Fruit fly (Drosophila melanogaster) whole organism, embryonic: ENCODE data around the gene CG15046.

Experiments
- BtbVII ChIP-seq: fragments of 200-800 bp; sonication (Bioruptor generic); optimal IDR thresholded peaks from 3 replicates; lab custom pipeline; 2017; ENCODE audit warnings: missing biosample characterization, mild to moderate bottlenecking, missing genetic modification characterization
- CG10654 ChIP-seq: fragments of 200-800 bp; sonication (Bioruptor generic); optimal IDR thresholded peaks from 2 replicates; lab custom pipeline; 2016; ENCODE audit warnings: missing biosample characterization, missing genetic modification characterization
- CG11723 ChIP-seq: fragments of 200-800 bp; sonication (Bioruptor generic); optimal IDR thresholded peaks from 2 replicates; lab custom pipeline; 2017; ENCODE audit warnings: missing biosample characterization, mild to moderate bottlenecking, missing genetic modification characterization
- CG12299 ChIP-seq: fragments of 200-800 bp; sonication (Bioruptor generic); optimal IDR thresholded peaks from 2 replicates; lab custom pipeline; 2018; ENCODE audit warnings: missing biosample characterization, mild to moderate bottlenecking, missing genetic modification characterization
- CG1233 ChIP-seq: fragments of 200-800 bp; sonication (Bioruptor generic); optimal IDR thresholded peaks from 4 replicates; lab custom pipeline; 2018; ENCODE audit warnings: missing biosample characterization, mild to moderate bottlenecking, missing genetic modification characterization
- CG12942 ChIP-seq: fragments of 200-800 bp; sonication (Bioruptor generic); optimal IDR thresholded peaks from 3 replicates; lab custom pipeline; 2016; ENCODE audit warnings: missing biosample characterization, missing genetic modification characterization
- CG14441 ChIP-seq: fragments of 200-800 bp; sonication (Bioruptor generic); IDR thresholded peaks from 2 replicates; pipeline ENCODE4 v1.3.6; 2022; ENCODE audit warnings: missing biosample characterization, missing genetic modification characterization
- CG14667 ChIP-seq: fragments of 200-800 bp; sonication (Bioruptor generic); IDR thresholded peaks from 2 replicates; pipeline ENCODE4 v1.3.6; 2022; ENCODE audit warnings: missing biosample characterization, missing genetic modification characterization
- CG15269 ChIP-seq: fragments of 200-800 bp; sonication (Bioruptor generic); optimal IDR thresholded peaks from 2 replicates; lab custom pipeline; 2018; ENCODE audit warnings: missing biosample characterization, mild to moderate bottlenecking, missing genetic modification characterization, moderate library complexity
- CG1602 ChIP-seq: fragments of 200-800 bp; sonication (Bioruptor generic); optimal IDR thresholded peaks from 3 replicates; lab custom pipeline; 2016; ENCODE audit warnings: missing biosample characterization, missing genetic modification characterization
- CG17612 ChIP-seq: fragments of 200-800 bp; sonication (Bioruptor generic); IDR thresholded peaks from 2 replicates; pipeline ENCODE4 v1.3.6; 2022; ENCODE audit warnings: missing biosample characterization, missing genetic modification characterization
- CG18764 ChIP-seq: fragments of 200-800 bp; sonication (Bioruptor generic); optimal IDR thresholded peaks from 3 replicates; lab custom pipeline; 2016; ENCODE audit warnings: missing biosample characterization, missing genetic modification characterization
- CG30020 ChIP-seq: fragments of 200-800 bp; optimal IDR thresholded peaks from 2 replicates; lab custom pipeline; 2019; ENCODE audit warnings: missing biosample characterization, mild to moderate bottlenecking, missing genetic modification characterization, moderate library complexity
- CG30403 ChIP-seq: fragments of 200-800 bp; sonication (Bioruptor generic); optimal IDR thresholded peaks from 3 replicates; lab custom pipeline; 2016; ENCODE audit warnings: missing biosample characterization, missing genetic modification characterization
- CG32767 ChIP-seq: fragments of 200-800 bp; sonication (Bioruptor generic); IDR thresholded peaks from 2 replicates; pipeline ENCODE4 v1.3.6; 2022; ENCODE audit warnings: missing biosample characterization, missing genetic modification characterization
- CG34224 ChIP-seq: fragments of 200-800 bp; sonication (Bioruptor generic); IDR thresholded peaks from 3 replicates; pipeline ENCODE4 v1.3.6; 2022; ENCODE audit warnings: missing biosample characterization, missing genetic modification characterization; ENCODE audit not compliant: partially characterized antibody
- CG3847 ChIP-seq: fragments of 200-800 bp; sonication (Bioruptor generic); IDR thresholded peaks from 2 replicates; pipeline ENCODE4 v1.3.6; 2022; ENCODE audit warnings: missing biosample characterization, missing genetic modification characterization
- CG4328 ChIP-seq: fragments of 200-800 bp; sonication (Bioruptor generic); optimal IDR thresholded peaks from 3 replicates; lab custom pipeline; 2017; ENCODE audit warnings: missing biosample characterization, missing genetic modification reagents, missing genetic modification characterization
- CoRest ChIP-seq: fragments of 200-800 bp; sonication (Bioruptor generic); optimal IDR thresholded peaks from 3 replicates; lab custom pipeline; 2018; ENCODE audit warnings: missing biosample characterization, mild to moderate bottlenecking, missing genetic modification characterization, moderate library complexity
- Gsc ChIP-seq: fragments of 200-800 bp; sonication (Bioruptor generic); IDR thresholded peaks from 2 replicates; pipeline ENCODE4 v1.3.6; 2022; ENCODE audit warnings: missing biosample characterization, missing genetic modification characterization
- HLH4C ChIP-seq: fragments of 200-800 bp; sonication (Bioruptor generic); IDR thresholded peaks from 3 replicates; pipeline ENCODE4 v1.3.6; 2022; ENCODE audit warnings: missing biosample characterization, missing genetic modification characterization; ENCODE audit not compliant: partially characterized antibody
- Hand ChIP-seq: fragments of 200-800 bp; sonication (Bioruptor generic); optimal IDR thresholded peaks from 2 replicates; lab custom pipeline; 2017; ENCODE audit warnings: mild to moderate bottlenecking, missing biosample characterization, missing genetic modification reagents, missing genetic modification characterization
- Hr3 ChIP-seq: fragments of 200-800 bp; sonication (Bioruptor generic); optimal IDR thresholded peaks from 3 replicates; lab custom pipeline; 2016; ENCODE audit warnings: missing biosample characterization, missing genetic modification characterization
- Med ChIP-seq: fragments of 200-800 bp; sonication (Bioruptor generic); peaks from one replicate; lab custom pipeline; 2016; ENCODE audit warnings: missing biosample characterization, missing genetic modification characterization, mild to moderate bottlenecking, inconsistent platforms, moderate library complexity
- Oli ChIP-seq: fragments of 200-800 bp; sonication (Bioruptor generic); optimal IDR thresholded peaks from 2 replicates; lab custom pipeline; 2018; ENCODE audit warnings: missing biosample characterization, mild to moderate bottlenecking, missing genetic modification characterization, moderate library complexity
- Spps ChIP-seq: fragments of 200-800 bp; sonication (Bioruptor generic); optimal IDR thresholded peaks from 2 replicates; lab custom pipeline; 2018; ENCODE audit warnings: missing biosample characterization, mild to moderate bottlenecking, missing genetic modification characterization
- Taf1 ChIP-seq: fragments of 200-800 bp; sonication (Bioruptor generic); IDR thresholded peaks from 2 replicates; pipeline ENCODE4 v1.3.6; 2022; ENCODE audit warnings: missing biosample characterization, missing genetic modification characterization
- Tbp ChIP-seq: fragments of >200 bp; optimal IDR thresholded peaks from 2 replicates; lab custom pipeline; 2018; ENCODE audit warnings: missing biosample characterization, missing genetic modification characterization
- abd-A ChIP-seq: fragments of 200-800 bp; sonication (Bioruptor generic); optimal IDR thresholded peaks from 3 replicates; lab custom pipeline; 2019; ENCODE audit warnings: missing biosample characterization, mild to moderate bottlenecking, missing genetic modification characterization, moderate library complexity
- caup ChIP-seq: fragments of 200-800 bp; sonication (Bioruptor generic); optimal IDR thresholded peaks from 3 replicates; lab custom pipeline; 2017; ENCODE audit warnings: missing biosample characterization, mild to moderate bottlenecking, missing genetic modification characterization, moderate library complexity; ENCODE audit not compliant: severe bottlenecking
- cg ChIP-seq: fragments of 200-800 bp; sonication (Bioruptor generic); optimal IDR thresholded peaks from 3 replicates; lab custom pipeline; 2019; ENCODE audit warnings: missing biosample characterization, mild to moderate bottlenecking, missing genetic modification characterization, moderate library complexity
- ci ChIP-seq: fragments of 200-800 bp; sonication (Bioruptor generic); IDR thresholded peaks from 3 replicates; pipeline ENCODE4 v1.3.6; 2022; ENCODE audit warnings: missing biosample characterization, missing genetic modification characterization
- dmrt99B ChIP-seq: fragments of 200-800 bp; sonication (Bioruptor generic); optimal IDR thresholded peaks from 2 replicates; lab custom pipeline; 2018; ENCODE audit warnings: missing biosample characterization, mild to moderate bottlenecking, missing genetic modification characterization, moderate library complexity
- dpn ChIP-seq, 2 experiments: fragments of 200-800 bp; sonication (Bioruptor generic); optimal IDR thresholded peaks; 3 replicates each; lab custom pipeline; 2016; ENCODE audit warnings: missing biosample characterization in 2 of 2, missing genetic modification characterization in 2 of 2
- eve ChIP-seq, 2 experiments: fragments of >200 bp; optimal IDR thresholded peaks; 2 replicates each; lab custom pipeline; 2017; ENCODE audit warnings: missing biosample characterization in 2 of 2, missing genetic modification characterization in 2 of 2
- fru ChIP-seq: fragments of >200 bp; optimal IDR thresholded peaks from 2 replicates; lab custom pipeline; 2017
- gce ChIP-seq: fragments of 200-800 bp; sonication (Bioruptor generic); IDR thresholded peaks from 3 replicates; pipeline ENCODE4 v1.3.6; 2022; ENCODE audit warnings: missing biosample characterization, missing genetic modification characterization
- gcm ChIP-seq: fragments of 200-800 bp; sonication (Bioruptor generic); optimal IDR thresholded peaks from 2 replicates; lab custom pipeline; 2019; ENCODE audit warnings: missing biosample characterization, mild to moderate bottlenecking, missing genetic modification characterization, moderate library complexity
- lab ChIP-seq: fragments of 200-800 bp; sonication (Bioruptor generic); optimal IDR thresholded peaks from 3 replicates; lab custom pipeline; 2017; ENCODE audit warnings: missing biosample characterization, missing genetic modification characterization, mild to moderate bottlenecking, moderate library complexity, missing genetic modification reagents
- lmd ChIP-seq: fragments of 200-800 bp; sonication (Bioruptor generic); IDR thresholded peaks from 2 replicates; pipeline ENCODE4 v1.3.6; 2022; ENCODE audit warnings: missing biosample characterization, missing genetic modification characterization
- lola ChIP-seq, 3 experiments: fragments of >200 bp in 2 of 3; fragments of 200-800 bp in 1 of 3; sonication (Bioruptor generic) in 1 of 3; optimal IDR thresholded peaks; 2 replicates each; lab custom pipeline; 2017 to 2019; ENCODE audit warnings: missing biosample characterization in 3 of 3, missing genetic modification characterization in 3 of 3, mild to moderate bottlenecking in 1 of 3, moderate library complexity in 1 of 3
- mld ChIP-seq: fragments of 200-800 bp; sonication (Bioruptor generic); IDR thresholded peaks from 3 replicates; pipeline ENCODE4 v1.3.6; 2022; ENCODE audit warnings: missing biosample characterization, missing genetic modification characterization; ENCODE audit not compliant: partially characterized antibody
- odd ChIP-seq: fragments of 200-800 bp; sonication (Bioruptor generic); optimal IDR thresholded peaks from 2 replicates; lab custom pipeline; 2017; ENCODE audit warnings: missing biosample characterization, mild to moderate bottlenecking, missing genetic modification characterization
- pros ChIP-seq: fragments of 200-800 bp; sonication (Bioruptor generic); optimal IDR thresholded peaks from 3 replicates; lab custom pipeline; 2019; ENCODE audit warnings: missing biosample characterization, mild to moderate bottlenecking, missing genetic modification characterization, moderate library complexity
- rib ChIP-seq: fragments of 200-800 bp; sonication (Bioruptor generic); IDR thresholded peaks from 2 replicates; pipeline ENCODE4 v1.3.6; 2022; ENCODE audit warnings: missing biosample characterization, missing genetic modification characterization
- salm ChIP-seq: fragments of 200-800 bp; sonication (Bioruptor generic); optimal IDR thresholded peaks from 2 replicates; lab custom pipeline; 2018; ENCODE audit warnings: missing biosample characterization, mild to moderate bottlenecking, missing genetic modification characterization
- schlank ChIP-seq: fragments of 200-800 bp; sonication (Bioruptor generic); optimal IDR thresholded peaks from 2 replicates; lab custom pipeline; 2018; ENCODE audit warnings: missing biosample characterization, mild to moderate bottlenecking, missing genetic modification characterization
- sqz ChIP-seq: fragments of 200-800 bp; sonication (Bioruptor generic); optimal IDR thresholded peaks from 3 replicates; lab custom pipeline; 2018; ENCODE audit warnings: missing biosample characterization, mild to moderate bottlenecking, missing genetic modification characterization
- tup ChIP-seq: fragments of 200-800 bp; sonication (Bioruptor generic); optimal IDR thresholded peaks from 2 replicates; lab custom pipeline; 2016; ENCODE audit warnings: missing biosample characterization, mild to moderate bottlenecking, missing genetic modification characterization, moderate library complexity
- zen ChIP-seq: fragments of 200-800 bp; sonication (Bioruptor generic); optimal IDR thresholded peaks from 3 replicates; lab custom pipeline; 2018; ENCODE audit warnings: missing biosample characterization, mild to moderate bottlenecking, missing genetic modification characterization, moderate library complexity
- zen2 ChIP-seq: fragments of 200-800 bp; sonication (Bioruptor generic); IDR thresholded peaks from 3 replicates; pipeline ENCODE4 v1.3.6; 2022; ENCODE audit warnings: missing biosample characterization, missing genetic modification characterization; ENCODE audit not compliant: partially characterized antibody

CG15046 gene

dm6 chrX:18517415-18517814 is 28.0 kb upstream of the CG15046 start (continued):
- peak; percentile 48; the same call in 1 of the 2 replicates for TF ChIP-seq lmd (GFP tag; lab: Robert Waterston, UW)
- no peak for TF ChIP-seq Hand (GFP tag; lab: Kevin White, UChicago)
- no peak for TF ChIP-seq caup (GFP tag; lab: Kevin White, UChicago)
- TF ChIP-seq CG3847: no peak
- no peak for TF ChIP-seq odd (GFP tag; lab: Kevin White, UChicago)
- peak; percentile 19; the same call in 1 of the 3 replicates for TF ChIP-seq HLH4C (GFP tag; lab: Robert Waterston, UW)
- 0 out of 3 replicates have a peak, but pooled peaks have one; percentile 49 for TF ChIP-seq gce (GFP tag; lab: Robert Waterston, UW)
- TF ChIP-seq fru (lab: Kevin White, UChicago): no peak
- TF ChIP-seq CG30403: peak; percentile 26
- TF ChIP-seq Gsc (GFP tag; lab: Robert Waterston, UW): no peak
- peak; percentile 87 for TF ChIP-seq Med
- no peak for TF ChIP-seq Tbp (GFP tag; lab: Kevin White, UChicago)
- no peak for TF ChIP-seq rib (GFP tag; lab: Robert Waterston, UW)
- TF ChIP-seq dpn (GFP tag; optimal IDR thresholded peaks at IDR 0.05; lab: Kevin White, UChicago): peak; percentile 23 to 47
- TF ChIP-seq zen2 (GFP tag; lab: Robert Waterston, UW): no peak
- 0 out of 2 replicates have a peak, but pooled peaks have one; percentile 41 for TF ChIP-seq CG14441 (GFP tag; lab: Robert Waterston, UW)
- no peak for TF ChIP-seq salm (tag; lab: Kevin White, UChicago)
- TF ChIP-seq CG1602 (GFP tag; lab: Kevin White, UChicago): peak; percentile 21
- TF ChIP-seq zen (tag; lab: Kevin White, UChicago): no peak
- no peak for TF ChIP-seq pros (GFP tag; lab: Kevin White, UChicago)
- TF ChIP-seq CG18764: no peak
- TF ChIP-seq ci (GFP tag; lab: Robert Waterston, UW): peak; percentile 77
- TF ChIP-seq BtbVII (GFP tag; lab: Kevin White, UChicago): peak; percentile 16
- no peak for TF ChIP-seq tup (GFP tag; lab: Kevin White, UChicago)
- TF ChIP-seq CG15269 (tag; lab: Kevin White, UChicago): peak; percentile 47
- TF ChIP-seq lab (GFP tag; lab: Kevin White, UChicago): no peak
- TF ChIP-seq mld (GFP tag; lab: Robert Waterston, UW): no peak
- TF ChIP-seq lola (GFP tag; optimal IDR thresholded peaks at IDR 0.05; lab: Kevin White, UChicago): no peak
- TF ChIP-seq CG30020 (tag; lab: Kevin White, UChicago): no peak
- TF ChIP-seq Taf1: no peak
- peak; percentile 53 for TF ChIP-seq CoRest (tag; lab: Kevin White, UChicago)
- no peak for TF ChIP-seq CG34224 (GFP tag; lab: Robert Waterston, UW)
- no peak for TF ChIP-seq Spps (tag; lab: Kevin White, UChicago)
- no peak for TF ChIP-seq CG4328 (GFP tag; lab: Kevin White, UChicago)
- peak; percentile 27; the same call in 1 of the 2 replicates for TF ChIP-seq CG14667 (GFP tag; lab: Robert Waterston, UW)
- TF ChIP-seq abd-A (tag; lab: Kevin White, UChicago): no peak
- no peak for TF ChIP-seq eve (GFP tag; optimal IDR thresholded peaks at IDR 0.05; lab: Kevin White, UChicago)
- TF ChIP-seq CG11723: no peak
- no peak for TF ChIP-seq CG32767 (GFP tag; lab: Robert Waterston, UW)
- TF ChIP-seq CG10654 (GFP tag; lab: Kevin White, UChicago): no peak
- TF ChIP-seq gcm (GFP tag; lab: Kevin White, UChicago): no peak
- TF ChIP-seq Hr3 (GFP tag; lab: Kevin White, UChicago): no peak
- TF ChIP-seq CG1233 (GFP tag; lab: Kevin White, UChicago): no peak
- no peak for TF ChIP-seq CG12299
- TF ChIP-seq cg (GFP tag; lab: Kevin White, UChicago): no peak
- TF ChIP-seq Oli (tag; lab: Kevin White, UChicago): peak; percentile 18
- TF ChIP-seq schlank: no peak
- TF ChIP-seq CG12942: no peak
- TF ChIP-seq sqz (GFP tag; lab: Kevin White, UChicago): peak; percentile 81
- TF ChIP-seq dmrt99B (tag; lab: Kevin White, UChicago): peak; percentile 37
- no peak for TF ChIP-seq CG17612 (GFP tag; lab: Robert Waterston, UW)
